Worm (Caenorhabditis elegans) whole organism, late embryonic: ENCODE measurements around the gene F44A6.4.

Source experiments
- Y22D7AL.16 ChIP-seq: sonication (generic microtip); optimal IDR thresholded peaks from 2 replicates; lab custom pipeline; 2016; ENCODE audit warnings: missing genetic modification characterization, missing compliant biosample characterization
- elt-2 ChIP-seq: sonication (generic microtip); optimal IDR thresholded peaks from 2 replicates; lab custom pipeline; 2016; ENCODE audit warnings: missing genetic modification reagents, missing genetic modification characterization, missing compliant biosample characterization
- fkh-10 ChIP-seq: fragments of 150-350 bp; optimal IDR thresholded peaks from 2 replicates; lab custom pipeline; 2014; ENCODE audit warnings: missing biosample characterization, missing genetic modification reagents, missing genetic modification characterization
- pqm-1 ChIP-seq: sonication (generic microtip); optimal IDR thresholded peaks from 2 replicates; lab custom pipeline; 2016; ENCODE audit warnings: missing genetic modification characterization, missing compliant biosample characterization
- ref-2 ChIP-seq: sonication (generic microtip); optimal IDR thresholded peaks from 2 replicates; lab custom pipeline; 2016; ENCODE audit warnings: missing genetic modification characterization, missing compliant biosample characterization
- unc-86 ChIP-seq: sonication (generic microtip); optimal IDR thresholded peaks from 2 replicates; lab custom pipeline; 2016; ENCODE audit warnings: missing genetic modification characterization, missing compliant biosample characterization

DNA sequence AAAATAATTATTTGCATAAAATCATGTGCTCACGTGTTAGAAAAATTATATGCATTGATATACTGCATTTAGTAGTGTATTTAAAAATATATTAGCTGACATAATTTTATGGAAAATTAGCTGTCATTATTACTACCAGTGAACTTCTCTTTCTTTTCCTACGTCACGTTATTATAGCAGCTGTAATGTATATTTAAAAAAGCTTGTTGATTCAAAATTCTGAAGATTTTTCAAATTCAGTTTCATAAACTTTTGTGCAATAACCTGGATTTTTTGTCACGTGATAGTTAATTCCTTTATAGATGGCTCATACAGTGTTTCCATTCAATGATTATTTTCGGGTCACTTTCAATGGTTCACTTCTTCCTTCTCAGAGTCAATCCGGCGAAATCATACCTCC, 2.8 kb downstream of the F44A6.4 start, which contains the start of gene F44A6.3:
- TF ChIP-seq pqm-1 (tag; lab: Kevin White, UChicago) (no peak), fkh-10 (no peak), Y22D7AL.16 (no peak), ref-2 (tag; lab: Kevin White, UChicago) (no peak), unc-86 (no peak), elt-2 (tag; lab: Kevin White, UChicago) (no peak)
